Worm (Caenorhabditis elegans) whole organism, late embryonic: ENCODE measurements around the gene C05D12.2.

ENCODE experiments used
- ama-1 ChIP-seq: fragments of 150-350 bp; optimal IDR thresholded peaks from 2 replicates; lab custom pipeline; 2014
- hlh-8 ChIP-seq: sonication (generic microtip); optimal IDR thresholded peaks from 2 replicates; lab custom pipeline; 2016; ENCODE audit warnings: missing genotype, missing genetic modification characterization, missing compliant biosample characterization
- ref-2 ChIP-seq: sonication (generic microtip); optimal IDR thresholded peaks from 2 replicates; lab custom pipeline; 2016; ENCODE audit warnings: missing genetic modification characterization, missing compliant biosample characterization
- syd-9 ChIP-seq: sonication (generic microtip); optimal IDR thresholded peaks from 2 replicates; lab custom pipeline; 2016; ENCODE audit warnings: mild to moderate bottlenecking, missing genetic modification characterization, moderate library complexity, missing compliant biosample characterization
- ttx-3 ChIP-seq: sonication (generic microtip); optimal IDR thresholded peaks from 2 replicates; lab custom pipeline; 2016; ENCODE audit warnings: missing genetic modification reagents, missing genetic modification characterization, missing compliant biosample characterization

ce11 chrII:11428599-11428998 is 10.5 kb downstream of the C05D12.2 start:
- TF ChIP-seq ref-2 (tag; lab: Kevin White, UChicago) (no peak), syd-9 (tag; lab: Kevin White, UChicago) (no peak), ama-1 (lab: Kevin White, UChicago) (no peak), ttx-3 (tag; lab: Kevin White, UChicago) (no peak), hlh-8 (tag; lab: Kevin White, UChicago) (no peak)
